Worm (Caenorhabditis elegans): ENCODE measurements around the gene rocf-1.

The rocf-1 gene

ce11 chrV:15484537-15484936 is 20.2 kb upstream of the rocf-1 start, which contains the start of gene C06B8.3:
TSS of gene C06B8.3 (minus strand) at chrV:15484637.
- TF ChIP-seq fkh-4 (tag; optimal IDR thresholded peaks at IDR 0.05; ENCODE audit: borderline replicate concordance) (no peak), sup-37 (GFP tag; optimal IDR thresholded peaks at IDR 0.05) (no peak), nhr-84 (tag; optimal IDR thresholded peaks at IDR 0.05) (no peak), elt-3 (tag; optimal IDR thresholded peaks at IDR 0.05) (no peak)

- TF ChIP-seq fkh-10 (GFP tag; optimal IDR thresholded peaks at IDR 0.05) (no peak), jun-1 (tag; optimal IDR thresholded peaks at IDR 0.05) (no peak), snpc-4 (tag; optimal IDR thresholded peaks at IDR 0.05) (no peak), swsn-7 (tag; optimal IDR thresholded peaks at IDR 0.05) (no peak), tbx-2 (tag; optimal IDR thresholded peaks at IDR 0.05) (no peak), zag-1 (tag; optimal IDR thresholded peaks at IDR 0.05) (no peak), mdl-1 (tag; optimal IDR thresholded peaks at IDR 0.05) (no peak), ceh-8 (GFP tag; optimal IDR thresholded peaks at IDR 0.05) (no peak), nhr-90 (tag; optimal IDR thresholded peaks at IDR 0.05; ENCODE audit: poor library complexity) (peak; percentile 16), hlh-4 (tag; optimal IDR thresholded peaks at IDR 0.05) (no peak), unc-62 (GFP tag; optimal IDR thresholded peaks at IDR 0.05) (no peak), lin-14 (GFP tag; optimal IDR thresholded peaks at IDR 0.05) (peak; percentile 57), nhr-84 (tag; optimal IDR thresholded peaks at IDR 0.05) (no peak), aly-2 (tag; optimal IDR thresholded peaks at IDR 0.05) (no peak), isw-1 (GFP tag; IDR thresholded peaks at IDR 0.05) (no peak), nhr-20 (tag; optimal IDR thresholded peaks at IDR 0.05) (peak; percentile 39), pag-3 (tag; optimal IDR thresholded peaks at IDR 0.05; ENCODE audit: borderline replicate concordance, insufficient read depth) (no peak), nhr-28 (tag; optimal IDR thresholded peaks at IDR 0.05) (no peak), egl-13 (tag; optimal IDR thresholded peaks at IDR 0.05) (no peak), unc-130 (tag; optimal IDR thresholded peaks at IDR 0.05) (no peak), C04F5.9 (tag; optimal IDR thresholded peaks at IDR 0.05) (no peak), fkh-4 (tag; optimal IDR thresholded peaks at IDR 0.05; ENCODE audit: borderline replicate concordance) (no peak), efl-1 (optimal IDR thresholded peaks at IDR 0.05) (no peak), efl-1 (GFP tag; optimal IDR thresholded peaks at IDR 0.05 in 1 of 2) (no peak), tlp-1 (tag; optimal IDR thresholded peaks at IDR 0.05) (no peak), elt-2 (tag; optimal IDR thresholded peaks at IDR 0.05) (peak; percentile 6), zip-4 (GFP tag; optimal IDR thresholded peaks at IDR 0.05) (no peak), F16B12.6 (tag; optimal IDR thresholded peaks at IDR 0.05) (no peak), lin-13 (GFP tag; optimal IDR thresholded peaks at IDR 0.05) (no peak), ets-5 (GFP tag; IDR thresholded peaks at IDR 0.05) (no peak), mep-1 (tag; optimal IDR thresholded peaks at IDR 0.05) (peak; percentile 17), nhr-85 (tag) (peak; percentile 36), mab-9 (GFP tag; IDR thresholded peaks at IDR 0.05) (no peak), snu-23 (GFP tag; optimal IDR thresholded peaks at IDR 0.05) (peak; percentile 37), egl-27 (tag; optimal IDR thresholded peaks at IDR 0.05) (no peak), irx-1 (tag; optimal IDR thresholded peaks at IDR 0.05) (no peak), C16A3.4 (tag; optimal IDR thresholded peaks at IDR 0.05) (no peak), ceh-90 (tag; optimal IDR thresholded peaks at IDR 0.05) (no peak), grh-1 (GFP tag; IDR thresholded peaks at IDR 0.05) (no peak), rnt-1 (tag; optimal IDR thresholded peaks at IDR 0.05) (no peak), unc-86 (tag; optimal IDR thresholded peaks at IDR 0.05) (no peak), blmp-1 (tag; optimal IDR thresholded peaks at IDR 0.05) (peak; percentile 45), aha-1 (tag; optimal IDR thresholded peaks at IDR 0.05) (no peak), ceh-82 (tag; optimal IDR thresholded peaks at IDR 0.05) (no peak), efl-3 (GFP tag; optimal IDR thresholded peaks at IDR 0.05) (no peak), nhr-12 (tag; optimal IDR thresholded peaks at IDR 0.05) (no peak), hpl-2 (GFP tag; optimal IDR thresholded peaks at IDR 0.05) (no peak), elt-3 (tag; optimal IDR thresholded peaks at IDR 0.05) (peak in 1 of 6 experiments; percentile 9), ces-1 (GFP tag; optimal IDR thresholded peaks at IDR 0.05) (no peak), hlh-17 (GFP tag; optimal IDR thresholded peaks at IDR 0.05; ENCODE audit: borderline replicate concordance) (no peak)
These were observed 19.3 kb upstream of the rocf-1 start for ce11 chrV:15483563-15483962.
